Fruit fly (Drosophila melanogaster) whole organism, embryonic: ENCODE data around the gene Plc21C.

Source experiments
- CG7745 ChIP-seq: fragments of 200-800 bp; sonication (Bioruptor generic); optimal IDR thresholded peaks from 2 replicates; lab custom pipeline; 2018; ENCODE audit warnings: missing biosample characterization, mild to moderate bottlenecking, missing genetic modification characterization, moderate library complexity
- Scr ChIP-seq: fragments of 200-800 bp; sonication (Bioruptor generic); IDR thresholded peaks from 2 replicates; pipeline ENCODE4 v1.3.6; 2022; ENCODE audit warnings: missing biosample characterization, missing genetic modification characterization; ENCODE audit not compliant: partially characterized antibody
- Taf1 ChIP-seq: fragments of 200-800 bp; sonication (Bioruptor generic); IDR thresholded peaks from 2 replicates; pipeline ENCODE4 v1.3.6; 2022; ENCODE audit warnings: missing biosample characterization, missing genetic modification characterization
- Vsx1 ChIP-seq: fragments of 200-800 bp; sonication (Bioruptor generic); optimal IDR thresholded peaks from 2 replicates; lab custom pipeline; 2017; ENCODE audit warnings: missing biosample characterization, mild to moderate bottlenecking, missing genetic modification characterization, missing genetic modification reagents
- amos ChIP-seq: fragments of 200-800 bp; sonication (Bioruptor generic); IDR thresholded peaks from 2 replicates; pipeline ENCODE4 v1.3.6; 2022; ENCODE audit warnings: missing biosample characterization, missing genetic modification characterization; ENCODE audit not compliant: partially characterized antibody
- dysf ChIP-seq: fragments of 200-800 bp; sonication (Bioruptor generic); IDR thresholded peaks from 3 replicates; pipeline ENCODE4 v1.3.6; 2022; ENCODE audit warnings: missing biosample characterization, missing genetic modification characterization
- fru ChIP-seq: fragments of >200 bp; optimal IDR thresholded peaks from 2 replicates; lab custom pipeline; 2017
- row ChIP-seq: fragments of 200-800 bp; sonication (Bioruptor generic); IDR thresholded peaks from 3 replicates; pipeline ENCODE4 v1.3.6; 2022; ENCODE audit warnings: missing biosample characterization, missing genetic modification characterization
- tap ChIP-seq: fragments of 200-800 bp; optimal IDR thresholded peaks from 3 replicates; lab custom pipeline; 2019; ENCODE audit warnings: missing biosample characterization, mild to moderate bottlenecking, missing genetic modification characterization, moderate library complexity
- trh ChIP-seq: fragments of 200-800 bp; sonication (Bioruptor generic); optimal IDR thresholded peaks from 2 replicates; lab custom pipeline; 2016; ENCODE audit warnings: missing biosample characterization, missing genetic modification characterization

dm6 chr2L:322915-323314 lies 17.2 kb downstream of the Plc21C start:
- no peak for TF ChIP-seq row (GFP tag; lab: Robert Waterston, UW)
- TF ChIP-seq CG7745 (tag; lab: Kevin White, UChicago), result no peak
- no peak for TF ChIP-seq amos
- no peak for TF ChIP-seq fru (lab: Kevin White, UChicago)
- TF ChIP-seq trh (GFP tag; lab: Kevin White, UChicago), result no peak
- no peak for TF ChIP-seq Scr (GFP tag; lab: Robert Waterston, UW)
- no peak for TF ChIP-seq tap
- TF ChIP-seq Vsx1 (GFP tag; lab: Kevin White, UChicago), result no peak
- TF ChIP-seq Taf1 (GFP tag; lab: Robert Waterston, UW), result no peak
- no peak for TF ChIP-seq dysf (GFP tag; lab: Robert Waterston, UW)
